Fruit fly (Drosophila melanogaster): ENCODE measurements around the gene Fer1.

The Fer1 gene

dm6 chr3R:7086377-7087200, 49.4 kb upstream of the Fer1 start, which contains the start of gene alphaTub84B (continued):
- TF ChIP-seq CG6854 (GFP tag; optimal IDR thresholded peaks at IDR 0.05) (peak; percentile 56), CG9797 (GFP tag; optimal IDR thresholded peaks at IDR 0.05) (peak; percentile 96), CG4730 (GFP tag; IDR thresholded peaks at IDR 0.05) (no peak), CG34422 (GFP tag; IDR thresholded peaks at IDR 0.05) (peak; percentile 93), HmgZ (tag; optimal IDR thresholded peaks at IDR 0.05) (peak; percentile 71), Antp (GFP tag; optimal IDR thresholded peaks at IDR 0.05) (peak; percentile 85), CG8359 (GFP tag; optimal IDR thresholded peaks at IDR 0.05; ENCODE audit: borderline replicate concordance) (no peak), CG5953 (GFP tag; IDR thresholded peaks at IDR 0.05) (peak; percentile 48; the same call in 1 of the 2 replicates), CG14860 (GFP tag; IDR thresholded peaks at IDR 0.05; ENCODE audit: partially characterized antibody) (peak; percentile 29; the same call in 1 of the 3 replicates), CG7928 (GFP tag; optimal IDR thresholded peaks at IDR 0.05) (no peak), CG9727 (GFP tag; optimal IDR thresholded peaks at IDR 0.05) (peak; percentile 58), dimm (GFP tag; IDR thresholded peaks at IDR 0.05) (no peak), CG1832 (GFP tag; optimal IDR thresholded peaks at IDR 0.05) (no peak), Xbp1 (GFP tag; optimal IDR thresholded peaks at IDR 0.05) (peak; percentile 52), CG9876 (GFP tag; optimal IDR thresholded peaks at IDR 0.05) (peak; percentile 72), Six4 (GFP tag; optimal IDR thresholded peaks at IDR 0.05) (peak; percentile 6), vfl (GFP tag; optimal IDR thresholded peaks at IDR 0.05) (peak; percentile 67), knrl (GFP tag; IDR thresholded peaks at IDR 0.05; ENCODE audit: partially characterized antibody) (peak; percentile 35; the same call in 1 of the 3 replicates), YL-1 (GFP tag; optimal IDR thresholded peaks at IDR 0.05) (peak; percentile 90), CG11093 (GFP tag; IDR thresholded peaks at IDR 0.05) (no peak; the same call in 2 of the 3 replicates), klu (GFP tag; IDR thresholded peaks at IDR 0.05) (no peak), wor (GFP tag; IDR thresholded peaks at IDR 0.05) (no peak), eyg (GFP tag; optimal IDR thresholded peaks at IDR 0.05) (peak; percentile 80), CG7987 (GFP tag; optimal IDR thresholded peaks at IDR 0.05) (peak; percentile 85), CG5180 (GFP tag; optimal IDR thresholded peaks at IDR 0.05) (peak; percentile 52), mirr (GFP tag; optimal IDR thresholded peaks at IDR 0.05) (peak; percentile 81), nerfin-2 (GFP tag; IDR thresholded peaks at IDR 0.05; ENCODE audit: partially characterized antibody) (peak; percentile 62; the same call in 1 of the 2 replicates), Doc2 (GFP tag; IDR thresholded peaks at IDR 0.05) (no peak), odd (GFP tag; optimal IDR thresholded peaks at IDR 0.05) (peak; percentile 75), Sox100B (GFP tag; optimal IDR thresholded peaks at IDR 0.05) (peak; percentile 56), br (optimal IDR thresholded peaks at IDR 0.05) (no peak), Dip2 (GFP tag; IDR thresholded peaks at IDR 0.05) (no peak), cg (GFP tag; optimal IDR thresholded peaks at IDR 0.05) (no peak), dmrt11E (tag; optimal IDR thresholded peaks at IDR 0.05) (peak; percentile 16), jing (GFP tag; optimal IDR thresholded peaks at IDR 0.05) (no peak), so (GFP tag; IDR thresholded peaks at IDR 0.05) (peak; percentile 71; the same call in 2 of the 3 replicates), CG10321 (GFP tag; IDR thresholded peaks at IDR 0.05) (0 out of 2 replicates have a peak, but pooled peaks have one; percentile 27), ems (GFP tag; optimal IDR thresholded peaks at IDR 0.05) (peak; percentile 55), CG12769 (tag; optimal IDR thresholded peaks at IDR 0.05) (peak; percentile 79), Trl (optimal IDR thresholded peaks at IDR 0.05) (peak in 1 of 2 experiments; percentile 54), Trl (GFP tag; optimal IDR thresholded peaks at IDR 0.05) (peak; percentile 76), CG12659 (GFP tag; optimal IDR thresholded peaks at IDR 0.05) (peak; percentile 89), kni (GFP tag; optimal IDR thresholded peaks at IDR 0.05) (peak; percentile 88), CG31365 (tag; optimal IDR thresholded peaks at IDR 0.05) (peak; percentile 33), HmgD (GFP tag; optimal IDR thresholded peaks at IDR 0.05) (peak; percentile 72), CG13894 (tag; optimal IDR thresholded peaks at IDR 0.05) (peak; percentile 84), Bdp1 (GFP tag; optimal IDR thresholded peaks at IDR 0.05) (peak; percentile 61), peb (GFP tag; IDR thresholded peaks at IDR 0.05) (no peak), CG6689 (GFP tag; IDR thresholded peaks at IDR 0.05) (no peak)

Data from whole organism, embryonic.